Worm (Caenorhabditis elegans) whole organism, midembryonic: ENCODE results near the gene pat-9.

ENCODE experiments used
- flt-1 ChIP-seq: fragments of 200-800 bp; sonication (Bioruptor generic); IDR thresholded peaks from 2 replicates; pipeline ENCODE4 v1.3.6; 2022; ENCODE audit warnings: missing genetic modification characterization, missing compliant biosample characterization
- klf-2 ChIP-seq: fragments of 200-800 bp; sonication (Bioruptor generic); conservative IDR thresholded peaks from 2 replicates; pipeline ENCODE4 v1.3.6; 2022; ENCODE audit warnings: missing genetic modification reagents, missing genetic modification characterization, missing compliant biosample characterization
- ztf-23 ChIP-seq: fragments of 200-800 bp; sonication (Bioruptor generic); IDR thresholded peaks from 2 replicates; pipeline ENCODE4 v1.3.6; 2022; ENCODE audit warnings: missing genetic modification reagents, missing genetic modification characterization, missing compliant biosample characterization
- ztf-29 ChIP-seq: fragments of 200-800 bp; sonication (Bioruptor generic); IDR thresholded peaks from 2 replicates; pipeline ENCODE4 v1.3.6; 2022; ENCODE audit warnings: missing genetic modification reagents, missing genetic modification characterization, missing compliant biosample characterization

DNA sequence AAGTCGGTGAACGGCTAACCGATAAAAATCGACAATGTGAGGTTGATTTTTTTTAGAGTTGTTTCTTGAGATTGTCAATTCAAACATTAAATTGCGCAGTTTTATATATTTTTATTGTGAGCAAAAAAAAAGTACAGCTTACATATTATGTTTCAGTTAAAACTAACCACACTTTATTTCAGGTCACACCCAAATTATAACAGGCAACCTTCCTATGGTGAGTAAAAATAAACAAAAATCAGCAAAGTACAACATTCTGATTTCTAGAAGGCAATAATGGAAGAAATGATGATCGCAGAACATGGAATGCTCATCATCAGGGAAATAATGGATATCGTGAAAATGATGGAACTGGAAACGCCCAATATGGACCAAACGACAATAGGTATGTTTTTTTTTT, 42.1 kb upstream of the pat-9 start, which contains the start of gene K05G3.2:
- no peak for TF ChIP-seq klf-2 (GFP tag; lab: Robert Waterston, UW)
- no peak for TF ChIP-seq flt-1
- no peak for TF ChIP-seq ztf-29 (GFP tag; lab: Robert Waterston, UW)
- no peak for TF ChIP-seq ztf-23 (GFP tag; lab: Robert Waterston, UW)
